Worm (Caenorhabditis elegans) whole organism, L4/young adult: Measurements from ENCODE around the gene K08H2.10.

ENCODE experiments used
- W03F9.2 ChIP-seq: fragments of 150-350 bp; optimal IDR thresholded peaks from 2 replicates; lab custom pipeline; 2014; ENCODE audit warnings: missing biosample characterization, missing genetic modification characterization
- dao-5 ChIP-seq: sonication (generic microtip); optimal IDR thresholded peaks from 2 replicates; lab custom pipeline; 2016; ENCODE audit warnings: missing genotype, missing genetic modification characterization, moderate library complexity, missing compliant biosample characterization
- him-1 ChIP-seq: sonication (generic microtip); optimal IDR thresholded peaks from 2 replicates; lab custom pipeline; 2016; ENCODE audit warnings: missing genotype, missing genetic modification reagents, missing genetic modification characterization, missing compliant biosample characterization

DNA sequence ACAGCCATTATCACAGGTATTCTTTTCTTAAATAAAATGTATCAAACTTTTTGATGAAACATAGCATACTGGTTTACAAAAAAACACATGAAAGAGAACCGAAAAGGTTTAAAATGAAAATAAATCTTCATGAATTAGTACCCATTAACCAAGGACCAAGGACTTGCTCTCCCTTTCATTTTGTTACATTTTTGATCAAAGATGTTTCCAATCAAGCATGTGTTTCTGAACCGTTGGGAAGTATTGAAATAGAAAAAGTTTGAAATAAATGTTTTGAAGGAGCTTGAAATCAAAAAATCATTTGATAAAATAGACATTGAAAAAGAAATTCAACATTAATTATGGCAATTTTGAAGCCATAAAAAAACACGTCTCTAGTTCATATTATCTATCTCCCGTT, 45.1 kb upstream of the K08H2.10 start:
- TF ChIP-seq him-1 (tag; lab: Kevin White, UChicago) = no peak
- TF ChIP-seq dao-5 (tag; lab: Kevin White, UChicago) = no peak
- TF ChIP-seq W03F9.2 (tag; lab: Kevin White, UChicago) = no peak
